Fruit fly (Drosophila melanogaster) whole organism, embryonic: ENCODE measurements around the gene CG11726.
A peak's percentile ranks its signal among the peaks of the same experiment; 100 is the strongest.

Source experiments
- Bgb ChIP-seq: fragments of 200-800 bp; sonication (Bioruptor generic); IDR thresholded peaks from 2 replicates; pipeline ENCODE4 v1.3.6; 2022; ENCODE audit warnings: missing biosample characterization, missing genetic modification characterization; ENCODE audit not compliant: partially characterized antibody
- Blimp-1 ChIP-seq: fragments of 200-800 bp; sonication (Bioruptor generic); optimal IDR thresholded peaks from 3 replicates; lab custom pipeline; 2018; ENCODE audit warnings: missing biosample characterization, missing genetic modification characterization, mild to moderate bottlenecking, moderate library complexity, missing genetic modification reagents
- CG10462 ChIP-seq: fragments of 200-800 bp; sonication (Bioruptor generic); optimal IDR thresholded peaks from 2 replicates; lab custom pipeline; 2016; ENCODE audit warnings: missing biosample characterization, missing genetic modification characterization
- CG10543 ChIP-seq: fragments of 200-800 bp; sonication (Bioruptor generic); optimal IDR thresholded peaks from 3 replicates; lab custom pipeline; 2017; ENCODE audit warnings: missing biosample characterization, mild to moderate bottlenecking, missing genetic modification characterization, moderate library complexity
- CG11093 ChIP-seq: fragments of 200-800 bp; sonication (Bioruptor generic); IDR thresholded peaks from 3 replicates; pipeline ENCODE4 v1.3.6; 2022; ENCODE audit warnings: missing biosample characterization, missing genetic modification characterization
- CG11398 ChIP-seq: fragments of 200-800 bp; sonication (Bioruptor generic); optimal IDR thresholded peaks from 2 replicates; lab custom pipeline; 2016; ENCODE audit warnings: missing biosample characterization, missing genetic modification characterization
- CG11696 ChIP-seq: fragments of 200-800 bp; sonication (Bioruptor generic); IDR thresholded peaks from 2 replicates; pipeline ENCODE4 v1.3.6; 2022; ENCODE audit warnings: missing biosample characterization, missing genetic modification characterization
- CG14860 ChIP-seq: fragments of 200-800 bp; sonication (Bioruptor generic); IDR thresholded peaks from 3 replicates; pipeline ENCODE4 v1.3.6; 2022; ENCODE audit warnings: missing biosample characterization, missing genetic modification characterization; ENCODE audit not compliant: partially characterized antibody
- CG14965 ChIP-seq: fragments of 200-800 bp; sonication (Bioruptor generic); optimal IDR thresholded peaks from 2 replicates; lab custom pipeline; 2016; ENCODE audit warnings: missing biosample characterization, missing genetic modification characterization, borderline replicate concordance
- CG15696 ChIP-seq: fragments of 200-800 bp; sonication (Bioruptor generic); optimal IDR thresholded peaks from 2 replicates; lab custom pipeline; 2019; ENCODE audit warnings: missing biosample characterization, mild to moderate bottlenecking, missing genetic modification characterization, moderate library complexity
- CG1602 ChIP-seq: fragments of 200-800 bp; sonication (Bioruptor generic); optimal IDR thresholded peaks from 3 replicates; lab custom pipeline; 2016; ENCODE audit warnings: missing biosample characterization, missing genetic modification characterization
- CG17361 ChIP-seq: fragments of 200-800 bp; sonication (Bioruptor generic); IDR thresholded peaks from 3 replicates; pipeline ENCODE4 v1.3.6; 2022; ENCODE audit warnings: missing biosample characterization, missing genetic modification characterization
- CG2875 ChIP-seq: fragments of 200-800 bp; sonication (Bioruptor generic); optimal IDR thresholded peaks from 2 replicates; lab custom pipeline; 2017; ENCODE audit warnings: missing biosample characterization, mild to moderate bottlenecking, missing genetic modification characterization, missing genetic modification reagents
- CG30403 ChIP-seq: fragments of 200-800 bp; sonication (Bioruptor generic); optimal IDR thresholded peaks from 3 replicates; lab custom pipeline; 2016; ENCODE audit warnings: missing biosample characterization, missing genetic modification characterization
- CG32767 ChIP-seq: fragments of 200-800 bp; sonication (Bioruptor generic); IDR thresholded peaks from 2 replicates; pipeline ENCODE4 v1.3.6; 2022; ENCODE audit warnings: missing biosample characterization, missing genetic modification characterization
- CG3407 ChIP-seq: fragments of 200-800 bp; sonication (Bioruptor generic); optimal IDR thresholded peaks from 2 replicates; lab custom pipeline; 2018; ENCODE audit warnings: missing biosample characterization, mild to moderate bottlenecking, missing genetic modification characterization
- CG3847 ChIP-seq: fragments of 200-800 bp; sonication (Bioruptor generic); IDR thresholded peaks from 2 replicates; pipeline ENCODE4 v1.3.6; 2022; ENCODE audit warnings: missing biosample characterization, missing genetic modification characterization
- CG4282 ChIP-seq: fragments of 200-800 bp; sonication (Bioruptor generic); optimal IDR thresholded peaks from 2 replicates; lab custom pipeline; 2016; ENCODE audit warnings: missing biosample characterization, missing genetic modification characterization
- CG4360 ChIP-seq: fragments of 200-800 bp; sonication (Bioruptor generic); IDR thresholded peaks from 2 replicates; pipeline ENCODE4 v1.3.6; 2022; ENCODE audit warnings: missing biosample characterization, missing genetic modification characterization
- CG4617 ChIP-seq: fragments of 200-800 bp; sonication (Bioruptor generic); optimal IDR thresholded peaks from 3 replicates; lab custom pipeline; 2016; ENCODE audit warnings: missing biosample characterization, missing genetic modification characterization, borderline replicate concordance
- CG5953 ChIP-seq: fragments of 200-800 bp; sonication (Bioruptor generic); IDR thresholded peaks from 2 replicates; pipeline ENCODE4 v1.3.6; 2022; ENCODE audit warnings: missing biosample characterization, missing genetic modification characterization
- CG7271 ChIP-seq: fragments of 200-800 bp; sonication (Bioruptor generic); optimal IDR thresholded peaks from 2 replicates; lab custom pipeline; 2018; ENCODE audit warnings: missing biosample characterization, mild to moderate bottlenecking, missing genetic modification characterization, moderate library complexity
- CG7987 ChIP-seq: fragments of 200-800 bp; sonication (Bioruptor generic); optimal IDR thresholded peaks from 2 replicates; lab custom pipeline; 2018; ENCODE audit warnings: missing biosample characterization, mild to moderate bottlenecking, missing genetic modification characterization, moderate library complexity
- CG8359 ChIP-seq: fragments of 200-800 bp; sonication (Bioruptor generic); optimal IDR thresholded peaks from 2 replicates; lab custom pipeline; 2017; ENCODE audit warnings: missing biosample characterization, mild to moderate bottlenecking, missing genetic modification characterization, borderline replicate concordance
- Dref ChIP-seq: fragments of 200-800 bp; sonication (Bioruptor generic); IDR thresholded peaks from 2 replicates; pipeline ENCODE4 v1.3.6; 2022; ENCODE audit warnings: missing biosample characterization, missing genetic modification characterization
- Eip74EF ChIP-seq, 2 experiments: fragments of 200-800 bp in 1 of 2; fragments of >200 bp in 1 of 2; sonication (Bioruptor generic) in 1 of 2; optimal IDR thresholded peaks; 2 replicates each; lab custom pipeline; 2017 to 2019; ENCODE audit warnings: missing biosample characterization in 2 of 2, missing genetic modification characterization in 2 of 2, mild to moderate bottlenecking in 1 of 2, moderate library complexity in 1 of 2
- Gsc ChIP-seq: fragments of 200-800 bp; sonication (Bioruptor generic); IDR thresholded peaks from 2 replicates; pipeline ENCODE4 v1.3.6; 2022; ENCODE audit warnings: missing biosample characterization, missing genetic modification characterization
- Hr39 ChIP-seq: fragments of >200 bp; optimal IDR thresholded peaks from 2 replicates; lab custom pipeline; 2017
- Kr ChIP-seq: fragments of 200-800 bp; sonication (Bioruptor generic); optimal IDR thresholded peaks from 2 replicates; lab custom pipeline; 2017; ENCODE audit warnings: missing biosample characterization, mild to moderate bottlenecking, missing genetic modification characterization
- Myb ChIP-seq: fragments of 200-800 bp; sonication (Bioruptor generic); optimal IDR thresholded peaks from 2 replicates; lab custom pipeline; 2016; ENCODE audit warnings: missing biosample characterization, missing genetic modification characterization
- Neu2 ChIP-seq: fragments of 200-800 bp; sonication (Bioruptor generic); optimal IDR thresholded peaks from 3 replicates; lab custom pipeline; 2016; ENCODE audit warnings: missing biosample characterization, missing genetic modification characterization, borderline replicate concordance
- Sry-β ChIP-seq: fragments of 200-800 bp; sonication (Bioruptor generic); optimal IDR thresholded peaks from 2 replicates; lab custom pipeline; 2018; ENCODE audit warnings: missing biosample characterization, mild to moderate bottlenecking, missing genetic modification characterization, moderate library complexity
- Ssrp ChIP-seq: fragments of 200-800 bp; sonication (Bioruptor generic); optimal IDR thresholded peaks from 2 replicates; lab custom pipeline; 2018; ENCODE audit warnings: missing biosample characterization, mild to moderate bottlenecking, missing genetic modification characterization, moderate library complexity
- al ChIP-seq: fragments of 200-800 bp; sonication (Bioruptor generic); IDR thresholded peaks from 2 replicates; pipeline ENCODE4 v1.3.6; 2022; ENCODE audit warnings: missing biosample characterization, missing genetic modification characterization
- ato ChIP-seq: fragments of 200-800 bp; sonication (Bioruptor generic); IDR thresholded peaks from 2 replicates; pipeline ENCODE4 v1.3.6; 2022; ENCODE audit warnings: missing biosample characterization, missing genetic modification characterization; ENCODE audit not compliant: partially characterized antibody
- bcd ChIP-seq: fragments of 200-800 bp; sonication (Bioruptor generic); optimal IDR thresholded peaks from 2 replicates; lab custom pipeline; 2017; ENCODE audit warnings: missing biosample characterization, mild to moderate bottlenecking, missing genetic modification characterization
- dysf ChIP-seq: fragments of 200-800 bp; sonication (Bioruptor generic); IDR thresholded peaks from 3 replicates; pipeline ENCODE4 v1.3.6; 2022; ENCODE audit warnings: missing biosample characterization, missing genetic modification characterization
- fd102C ChIP-seq: fragments of 200-800 bp; sonication (Bioruptor generic); optimal IDR thresholded peaks from 2 replicates; lab custom pipeline; 2018; ENCODE audit warnings: missing biosample characterization, mild to moderate bottlenecking, missing genetic modification characterization, moderate library complexity
- gcm2 ChIP-seq: fragments of 200-800 bp; sonication (Bioruptor generic); optimal IDR thresholded peaks from 2 replicates; lab custom pipeline; 2016; ENCODE audit warnings: missing biosample characterization, missing genetic modification characterization
- gfzf ChIP-seq: fragments of 200-800 bp; sonication (Bioruptor generic); optimal IDR thresholded peaks from 2 replicates; lab custom pipeline; 2016; ENCODE audit warnings: missing biosample characterization, mild to moderate bottlenecking, missing genetic modification characterization, moderate library complexity
- gsb ChIP-seq: fragments of 200-800 bp; sonication (Bioruptor generic); IDR thresholded peaks from 2 replicates; pipeline ENCODE4 v1.3.6; 2022; ENCODE audit warnings: missing biosample characterization, missing genetic modification characterization
- jing ChIP-seq: fragments of 200-800 bp; sonication (Bioruptor generic); optimal IDR thresholded peaks from 2 replicates; lab custom pipeline; 2018; ENCODE audit warnings: missing biosample characterization, mild to moderate bottlenecking, missing genetic modification characterization
- kah ChIP-seq: fragments of 200-800 bp; sonication (Bioruptor generic); optimal IDR thresholded peaks from 2 replicates; lab custom pipeline; 2018; ENCODE audit warnings: missing biosample characterization, mild to moderate bottlenecking, missing genetic modification characterization
- pfk ChIP-seq: fragments of 200-800 bp; sonication (Bioruptor generic); optimal IDR thresholded peaks from 2 replicates; lab custom pipeline; 2018; ENCODE audit warnings: missing biosample characterization, mild to moderate bottlenecking, missing genetic modification characterization, moderate library complexity
- schlank ChIP-seq: fragments of 200-800 bp; sonication (Bioruptor generic); optimal IDR thresholded peaks from 2 replicates; lab custom pipeline; 2018; ENCODE audit warnings: missing biosample characterization, mild to moderate bottlenecking, missing genetic modification characterization
- seq ChIP-seq: fragments of 200-800 bp; sonication (Bioruptor generic); IDR thresholded peaks from 2 replicates; pipeline ENCODE4 v1.3.6; 2022; ENCODE audit warnings: missing biosample characterization, missing genetic modification characterization
- toy ChIP-seq: fragments of 200-800 bp; sonication (Bioruptor generic); IDR thresholded peaks from 2 replicates; pipeline ENCODE4 v1.3.6; 2022; ENCODE audit warnings: missing biosample characterization, missing genetic modification characterization
- trem ChIP-seq: fragments of 200-800 bp; optimal IDR thresholded peaks from 3 replicates; lab custom pipeline; 2019; ENCODE audit warnings: missing biosample characterization, mild to moderate bottlenecking, missing genetic modification characterization, moderate library complexity
- tx ChIP-seq: fragments of 200-800 bp; sonication (Bioruptor generic); optimal IDR thresholded peaks from 2 replicates; lab custom pipeline; 2016; ENCODE audit warnings: missing biosample characterization, missing genetic modification characterization
- wor ChIP-seq: fragments of 200-800 bp; sonication (Bioruptor generic); IDR thresholded peaks from 2 replicates; pipeline ENCODE4 v1.3.6; 2022; ENCODE audit warnings: missing biosample characterization, missing genetic modification characterization

CG11726 gene

dm6 chr3L:11398484-11399088 is 4.1 kb downstream of the CG11726 start (continued):
- no peak for TF ChIP-seq ato
- TF ChIP-seq CG7271 (tag; lab: Kevin White, UChicago) = no peak
- peak; percentile 24; the same call in 1 of the 2 replicates for TF ChIP-seq CG3847 (GFP tag; lab: Robert Waterston, UW)
- no peak for TF ChIP-seq Kr (GFP tag; lab: Kevin White, UChicago)
- TF ChIP-seq Neu2 = no peak
- TF ChIP-seq CG10543 (GFP tag; lab: Kevin White, UChicago) = no peak
- TF ChIP-seq CG11398 = no peak
- no peak for TF ChIP-seq tx (GFP tag; lab: Kevin White, UChicago)
- TF ChIP-seq CG17361 = peak; percentile 79
- TF ChIP-seq pfk (GFP tag; lab: Kevin White, UChicago) = no peak
- TF ChIP-seq CG10462 = no peak
- peak; percentile 48 for TF ChIP-seq bcd
- TF ChIP-seq kah (GFP tag; lab: Kevin White, UChicago) = peak; percentile 15
- TF ChIP-seq CG1602 = peak; percentile 27
- no peak for TF ChIP-seq CG7987 (GFP tag; lab: Kevin White, UChicago)
- no peak for TF ChIP-seq CG11696 (GFP tag; lab: Robert Waterston, UW)
- TF ChIP-seq CG4617 = no peak
- no peak for TF ChIP-seq Hr39 (lab: Kevin White, UChicago)
- no peak for TF ChIP-seq schlank (tag; lab: Kevin White, UChicago)
- peak; percentile 73 for TF ChIP-seq CG30403 (GFP tag; lab: Kevin White, UChicago)
- TF ChIP-seq dysf = peak; percentile 74
- peak; percentile 13 for TF ChIP-seq CG15696 (tag; lab: Kevin White, UChicago)
- no peak for TF ChIP-seq CG8359
- no peak for TF ChIP-seq CG14965
- peak; percentile 43 for TF ChIP-seq CG3407
- TF ChIP-seq fd102C (GFP tag; lab: Kevin White, UChicago) = no peak
- TF ChIP-seq al (GFP tag; lab: Robert Waterston, UW) = 0 out of 2 replicates have a peak, but pooled peaks have one; percentile 16
- TF ChIP-seq CG14860 (GFP tag; lab: Robert Waterston, UW) = no peak
- TF ChIP-seq gsb = no peak
- no peak for TF ChIP-seq seq (GFP tag; lab: Robert Waterston, UW)
- no peak for TF ChIP-seq Gsc (GFP tag; lab: Robert Waterston, UW)
- no peak for TF ChIP-seq gfzf (GFP tag; lab: Kevin White, UChicago)
- no peak for TF ChIP-seq Bgb (GFP tag; lab: Robert Waterston, UW)
- no peak for TF ChIP-seq toy (GFP tag; lab: Robert Waterston, UW)
- TF ChIP-seq CG4282 = no peak
- TF ChIP-seq trem = peak; percentile 36
- TF ChIP-seq Blimp-1 = peak; percentile 69
- no peak for TF ChIP-seq Sry-β (GFP tag; lab: Kevin White, UChicago)
- peak in 1 of 2 experiments; percentile 88 for TF ChIP-seq Eip74EF (GFP tag; optimal IDR thresholded peaks at IDR 0.05; lab: Kevin White, UChicago)
- TF ChIP-seq CG5953 = no peak; the same call in 1 of the 2 replicates
- no peak for TF ChIP-seq wor (GFP tag; lab: Robert Waterston, UW)
- no peak for TF ChIP-seq Dref (GFP tag; lab: Robert Waterston, UW)
- TF ChIP-seq gcm2 (GFP tag; lab: Kevin White, UChicago) = no peak
- TF ChIP-seq CG32767 (GFP tag; lab: Robert Waterston, UW) = no peak
- TF ChIP-seq Ssrp = peak; percentile 61
- no peak for TF ChIP-seq Myb (GFP tag; lab: Kevin White, UChicago)
- peak; percentile 34 for TF ChIP-seq CG2875 (GFP tag; lab: Kevin White, UChicago)
- no peak for TF ChIP-seq jing (GFP tag; lab: Kevin White, UChicago)
- no peak for TF ChIP-seq CG11093
- peak; percentile 60; the same call in 1 of the 2 replicates for TF ChIP-seq CG4360 (GFP tag; lab: Robert Waterston, UW)
